Fruit fly (Drosophila melanogaster) whole organism, pupa: ENCODE data around the gene CG43175.
A peak's percentile ranks its signal among the peaks of the same experiment; 100 is the strongest.

Experiments used
- CG10348 ChIP-seq: fragments of 200-800 bp; sonication (Bioruptor generic); IDR thresholded peaks from 2 replicates; pipeline ENCODE4 v1.3.6; 2022; ENCODE audit warnings: missing biosample characterization, missing genetic modification characterization
- CG12605 ChIP-seq: fragments of 200-800 bp; sonication (Bioruptor generic); IDR thresholded peaks from 2 replicates; pipeline ENCODE4 v1.3.6; 2022; ENCODE audit warnings: missing biosample characterization, missing genetic modification characterization
- CG13204 ChIP-seq: fragments of 200-800 bp; sonication (Bioruptor generic); optimal IDR thresholded peaks from 2 replicates; lab custom pipeline; 2018; ENCODE audit warnings: missing biosample characterization, mild to moderate bottlenecking, missing genetic modification characterization, moderate library complexity
- CG14655 ChIP-seq: fragments of 200-800 bp; sonication (Bioruptor generic); optimal IDR thresholded peaks from 3 replicates; lab custom pipeline; 2017; ENCODE audit warnings: mild to moderate bottlenecking, missing biosample characterization, missing genetic modification reagents, missing genetic modification characterization
- CG15710 ChIP-seq: fragments of 200-800 bp; sonication (Bioruptor generic); optimal IDR thresholded peaks from 2 replicates; lab custom pipeline; 2018; ENCODE audit warnings: missing biosample characterization, mild to moderate bottlenecking, missing genetic modification characterization, moderate library complexity
- CG17806 ChIP-seq: fragments of 200-800 bp; sonication (Bioruptor generic); optimal IDR thresholded peaks from 2 replicates; lab custom pipeline; 2018; ENCODE audit warnings: missing biosample characterization, mild to moderate bottlenecking, missing genetic modification characterization, moderate library complexity
- CG32121 ChIP-seq: fragments of 200-800 bp; sonication (Bioruptor generic); IDR thresholded peaks from 2 replicates; pipeline ENCODE4 v1.3.6; 2022; ENCODE audit warnings: missing biosample characterization, missing genetic modification characterization
- CG34367 ChIP-seq: fragments of 200-800 bp; sonication (Bioruptor generic); optimal IDR thresholded peaks from 2 replicates; lab custom pipeline; 2018; ENCODE audit warnings: missing biosample characterization, mild to moderate bottlenecking, missing genetic modification characterization
- CG4496 ChIP-seq: fragments of 200-800 bp; sonication (Bioruptor generic); IDR thresholded peaks from 3 replicates; pipeline ENCODE4 v1.3.6; 2022; ENCODE audit warnings: missing biosample characterization, missing genetic modification characterization
- CG8159 ChIP-seq: fragments of 200-800 bp; sonication (Bioruptor generic); optimal IDR thresholded peaks from 3 replicates; lab custom pipeline; 2018; ENCODE audit warnings: missing biosample characterization, mild to moderate bottlenecking, missing genetic modification characterization, moderate library complexity
- CG8301 ChIP-seq: fragments of 200-800 bp; sonication (Bioruptor generic); optimal IDR thresholded peaks from 2 replicates; lab custom pipeline; 2018; ENCODE audit warnings: missing biosample characterization, mild to moderate bottlenecking, missing genetic modification characterization
- D1 ChIP-seq: fragments of 200-800 bp; sonication (Bioruptor generic); optimal IDR thresholded peaks from 2 replicates; lab custom pipeline; 2018; ENCODE audit warnings: missing biosample characterization, mild to moderate bottlenecking, missing genetic modification characterization, moderate library complexity
- EcR ChIP-seq: fragments of 200-800 bp; sonication (Bioruptor generic); optimal IDR thresholded peaks from 3 replicates; lab custom pipeline; 2019; ENCODE audit warnings: missing biosample characterization, missing genetic modification characterization, mild to moderate bottlenecking, moderate library complexity, missing genetic modification reagents
- Ets98B ChIP-seq: fragments of 200-800 bp; sonication (Bioruptor generic); IDR thresholded peaks from 2 replicates; pipeline ENCODE4 v1.3.6; 2022; ENCODE audit warnings: missing biosample characterization, missing genetic modification characterization
- Pif1A ChIP-seq: fragments of 200-800 bp; sonication (Bioruptor generic); optimal IDR thresholded peaks from 3 replicates; lab custom pipeline; 2016; ENCODE audit warnings: missing biosample characterization, missing genetic modification characterization
- Pif1B ChIP-seq: fragments of 200-800 bp; sonication (Bioruptor generic); optimal IDR thresholded peaks from 3 replicates; lab custom pipeline; 2016; ENCODE audit warnings: missing biosample characterization, missing genetic modification characterization
- Snoo ChIP-seq: fragments of 200-800 bp; sonication (Bioruptor generic); optimal IDR thresholded peaks from 3 replicates; lab custom pipeline; 2017; ENCODE audit warnings: missing biosample characterization, mild to moderate bottlenecking, missing genetic modification characterization, inconsistent platforms
- fd96Ca ChIP-seq: fragments of 200-800 bp; sonication (Bioruptor generic); IDR thresholded peaks from 3 replicates; pipeline ENCODE4 v1.3.6; 2022; ENCODE audit warnings: missing biosample characterization, missing genetic modification characterization
- gl ChIP-seq: fragments of 200-800 bp; sonication (Bioruptor generic); optimal IDR thresholded peaks from 2 replicates; lab custom pipeline; 2018; ENCODE audit warnings: missing biosample characterization, mild to moderate bottlenecking, missing genetic modification characterization
- rn ChIP-seq: fragments of 200-800 bp; sonication (Bioruptor generic); IDR thresholded peaks from 2 replicates; pipeline ENCODE4 v1.3.6; 2022; ENCODE audit warnings: missing biosample characterization, missing genetic modification characterization

CG43175 gene

dm6 chr3R:17611836-17612235 lies 18.7 kb upstream of the CG43175 start:
- no peak for TF ChIP-seq CG8301 (tag; lab: Kevin White, UChicago)

dm6 chr3R:17612587-17612986 lies 17.9 kb upstream of the CG43175 start, which contains the start of gene CG34281:
CG34281 (plus strand) TSS chr3R:17612887.
- TF ChIP-seq EcR (GFP tag; lab: Kevin White, UChicago): no peak
- TF ChIP-seq D1: no peak
- no peak for TF ChIP-seq Snoo (tag; lab: Kevin White, UChicago)
- TF ChIP-seq Ets98B (GFP tag; lab: Robert Waterston, UW): no peak
- TF ChIP-seq CG32121: no peak
- no peak for TF ChIP-seq gl (tag; lab: Kevin White, UChicago)
- no peak for TF ChIP-seq rn (GFP tag; lab: Robert Waterston, UW)
- no peak for TF ChIP-seq Pif1A (GFP tag; lab: Kevin White, UChicago)
- no peak for TF ChIP-seq CG15710
- TF ChIP-seq CG17806: no peak
- TF ChIP-seq CG10348 (GFP tag; lab: Robert Waterston, UW): no peak
- no peak for TF ChIP-seq fd96Ca (GFP tag; lab: Robert Waterston, UW)
- TF ChIP-seq CG4496 (GFP tag; lab: Robert Waterston, UW): no peak

DNA sequence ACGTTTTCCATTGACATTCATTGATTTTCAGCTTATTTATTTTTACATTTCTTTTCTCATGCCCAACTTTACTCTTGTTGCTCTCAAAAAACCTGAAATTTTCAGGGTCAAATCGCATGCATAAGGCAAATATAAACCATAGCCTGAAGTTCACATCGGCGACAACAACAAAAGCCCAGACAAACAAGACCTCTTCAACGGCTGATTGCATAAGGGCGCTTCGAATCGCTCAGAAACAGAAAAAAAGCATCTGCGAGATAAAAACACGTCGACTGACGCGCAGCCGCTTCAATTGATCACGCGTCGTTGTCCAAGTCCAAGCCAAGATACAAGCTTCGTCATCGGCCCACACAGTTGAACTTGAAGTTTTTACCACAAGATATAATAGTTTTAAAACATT lies 17.0 kb upstream of the CG43175 start, which contains the start of gene CG14327:
Gene CG14327, plus strand, starts transcription at position 161 of the 400 bp plus-strand sequence.
- no peak for TF ChIP-seq rn (GFP tag; lab: Robert Waterston, UW)
- no peak for TF ChIP-seq Snoo (tag; lab: Kevin White, UChicago)
- TF ChIP-seq CG4496 (GFP tag; lab: Robert Waterston, UW): no peak
- TF ChIP-seq EcR (GFP tag; lab: Kevin White, UChicago): peak; percentile 75
- no peak for TF ChIP-seq Pif1B
- TF ChIP-seq CG14655 (GFP tag; lab: Kevin White, UChicago): no peak
- TF ChIP-seq Pif1A (GFP tag; lab: Kevin White, UChicago): no peak

- peak; percentile 10 for TF ChIP-seq gl (tag; lab: Kevin White, UChicago)
- TF ChIP-seq CG8159 (tag; lab: Kevin White, UChicago): no peak
These were observed 15.4 kb upstream of the CG43175 start for dm6 chr3R:17615076-17615475.

dm6 chr3R:17615746-17616145 lies 14.8 kb upstream of the CG43175 start:
- TF ChIP-seq Ets98B (GFP tag; lab: Robert Waterston, UW) (no peak), CG32121 (no peak), Snoo (tag; lab: Kevin White, UChicago) (no peak), rn (GFP tag; lab: Robert Waterston, UW) (no peak), CG15710 (no peak)

dm6 chr3R:17616541-17616940 lies 14.0 kb upstream of the CG43175 start:
- TF ChIP-seq fd96Ca (GFP tag; lab: Robert Waterston, UW): no peak
- no peak for TF ChIP-seq Pif1B
- no peak for TF ChIP-seq CG8301 (tag; lab: Kevin White, UChicago)
- TF ChIP-seq Pif1A (GFP tag; lab: Kevin White, UChicago): no peak
- no peak for TF ChIP-seq CG34367 (tag; lab: Kevin White, UChicago)
- TF ChIP-seq rn (GFP tag; lab: Robert Waterston, UW): no peak
- TF ChIP-seq CG13204 (GFP tag; lab: Kevin White, UChicago): no peak
- TF ChIP-seq Snoo (tag; lab: Kevin White, UChicago): no peak
- peak; percentile 9 for TF ChIP-seq CG14655 (GFP tag; lab: Kevin White, UChicago)
- no peak for TF ChIP-seq Ets98B (GFP tag; lab: Robert Waterston, UW)
- no peak for TF ChIP-seq CG15710
- TF ChIP-seq CG32121: no peak
- TF ChIP-seq gl (tag; lab: Kevin White, UChicago): no peak
- no peak for TF ChIP-seq CG12605
- TF ChIP-seq CG4496 (GFP tag; lab: Robert Waterston, UW): 0 out of 3 replicates have a peak, but pooled peaks have one; percentile 19
- no peak for TF ChIP-seq CG10348 (GFP tag; lab: Robert Waterston, UW)

DNA sequence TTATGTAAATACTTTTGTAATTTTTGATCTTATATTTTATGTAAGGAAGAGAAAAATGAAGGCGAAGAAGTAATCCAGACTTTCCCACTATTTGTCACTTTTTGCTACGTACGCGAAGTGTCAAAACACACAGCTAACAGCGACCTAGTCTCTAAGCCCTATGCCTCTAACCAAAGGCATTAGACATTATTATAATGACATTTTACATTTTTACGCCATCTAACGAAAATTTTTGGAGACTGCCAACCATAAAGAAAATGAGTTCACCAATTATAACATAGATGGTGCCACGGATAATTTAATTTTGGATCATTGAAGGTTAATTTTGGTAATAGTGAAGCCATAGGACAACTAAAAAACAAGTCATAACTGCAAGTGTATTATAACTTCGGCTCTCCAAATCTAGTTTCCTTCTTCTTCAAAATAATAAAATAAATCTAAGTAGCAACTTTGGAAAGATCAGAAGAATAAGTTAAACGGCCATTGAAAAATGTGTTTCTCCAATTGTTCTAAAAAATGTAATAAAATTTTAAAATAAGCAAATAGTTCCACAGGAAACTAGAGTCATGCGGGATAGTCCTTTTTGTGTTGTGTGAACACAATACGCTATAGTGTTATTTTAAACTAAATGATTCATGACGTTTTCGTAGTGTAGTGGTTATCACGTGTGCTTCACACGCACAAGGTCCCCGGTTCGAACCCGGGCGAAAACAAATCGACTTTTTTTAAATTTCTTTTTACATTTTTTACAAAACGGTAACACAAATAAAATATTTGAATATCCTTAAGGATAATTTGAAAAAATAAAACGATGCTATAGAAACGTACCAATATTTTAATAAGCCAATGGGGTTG lies 13.2 kb upstream of the CG43175 start:
- TF ChIP-seq CG4496 (GFP tag; lab: Robert Waterston, UW) (no peak), CG17806 (peak; percentile 20), CG8301 (tag; lab: Kevin White, UChicago) (no peak), Pif1A (GFP tag; lab: Kevin White, UChicago) (peak; percentile 45), Ets98B (GFP tag; lab: Robert Waterston, UW) (no peak), Snoo (tag; lab: Kevin White, UChicago) (no peak), rn (GFP tag; lab: Robert Waterston, UW) (no peak), CG14655 (GFP tag; lab: Kevin White, UChicago) (no peak), D1 (peak; percentile 48)
